Fruit fly (Drosophila melanogaster): Measurements from ENCODE around the gene Rbcn-3A.
A peak's percentile ranks its signal among the peaks of the same experiment; 100 is the strongest.

Rbcn-3A gene

dm6 chrX:6265456-6265877 lies 10.2 kb upstream of the Rbcn-3A start (continued):
- TF ChIP-seq CG10147 (GFP tag; optimal IDR thresholded peaks at IDR 0.05) (peak; percentile 92), toy (GFP tag; IDR thresholded peaks at IDR 0.05) (peak; percentile 75; the same call in 1 of the 2 replicates), pnt (GFP tag; optimal IDR thresholded peaks at IDR 0.05) (peak; percentile 97), Nf-YA (GFP tag; IDR thresholded peaks at IDR 0.05) (peak; percentile 92), nerfin-1 (tag; optimal IDR thresholded peaks at IDR 0.05) (peak; percentile 92), CG7745 (tag; optimal IDR thresholded peaks at IDR 0.05) (no peak), Dbx (GFP tag; IDR thresholded peaks at IDR 0.05) (peak; percentile 87), en (GFP tag; optimal IDR thresholded peaks at IDR 0.05) (peak; percentile 96), Sox102F (GFP tag; optimal IDR thresholded peaks at IDR 0.05) (peak; percentile 99), sens-2 (GFP tag; IDR thresholded peaks at IDR 0.05) (peak; percentile 90), cwo (GFP tag; optimal IDR thresholded peaks at IDR 0.05) (peak; percentile 93), hth (optimal IDR thresholded peaks at IDR 0.05) (no peak), lola (GFP tag; optimal IDR thresholded peaks at IDR 0.05) (peak in 1 of 3 experiments; percentile 91), gt (GFP tag; IDR thresholded peaks at IDR 0.05) (peak; percentile 85), CG14441 (GFP tag; IDR thresholded peaks at IDR 0.05) (peak; percentile 95), CG17186 (GFP tag; optimal IDR thresholded peaks at IDR 0.05) (peak; percentile 87), HmgZ (tag; optimal IDR thresholded peaks at IDR 0.05) (peak; percentile 96), disco-r (GFP tag; optimal IDR thresholded peaks at IDR 0.05) (peak; percentile 93), CG11085 (GFP tag; IDR thresholded peaks at IDR 0.05) (peak; percentile 81), scrt (GFP tag; optimal IDR thresholded peaks at IDR 0.05) (peak; percentile 85), Six4 (GFP tag; optimal IDR thresholded peaks at IDR 0.05) (peak; percentile 94), CG3065 (GFP tag; optimal IDR thresholded peaks at IDR 0.05) (peak; percentile 91), sr (GFP tag; IDR thresholded peaks at IDR 0.05) (peak; percentile 81), zen2 (GFP tag; IDR thresholded peaks at IDR 0.05; ENCODE audit: partially characterized antibody) (no peak), danr (GFP tag; IDR thresholded peaks at IDR 0.05) (peak; percentile 93), dm (GFP tag; optimal IDR thresholded peaks at IDR 0.05) (peak; percentile 87), sug (tag; optimal IDR thresholded peaks at IDR 0.05) (peak; percentile 86), Dp (GFP tag; optimal IDR thresholded peaks at IDR 0.05) (peak; percentile 4), CG12942 (GFP tag; optimal IDR thresholded peaks at IDR 0.05) (peak; percentile 95), CG10321 (GFP tag; IDR thresholded peaks at IDR 0.05) (peak; percentile 67), gsb-n (tag; optimal IDR thresholded peaks at IDR 0.05) (peak; percentile 96), Lim3 (GFP tag; IDR thresholded peaks at IDR 0.05) (peak; percentile 87), CG14710 (tag; optimal IDR thresholded peaks at IDR 0.05) (peak; percentile 91), CG8281 (tag; optimal IDR thresholded peaks at IDR 0.05) (peak; percentile 82), fd64A (GFP tag; optimal IDR thresholded peaks at IDR 0.05) (peak; percentile 87), CG10462 (GFP tag; optimal IDR thresholded peaks at IDR 0.05) (peak; percentile 92), CG14860 (GFP tag; IDR thresholded peaks at IDR 0.05; ENCODE audit: partially characterized antibody) (peak; percentile 52; the same call in 2 of the 3 replicates), CG4424 (GFP tag; optimal IDR thresholded peaks at IDR 0.05) (peak; percentile 96), D (optimal IDR thresholded peaks at IDR 0.05) (no peak), D (GFP tag; optimal IDR thresholded peaks at IDR 0.05) (peak; percentile 96), CG12219 (GFP tag; optimal IDR thresholded peaks at IDR 0.05) (peak; percentile 95), Bdp1 (GFP tag; optimal IDR thresholded peaks at IDR 0.05) (peak; percentile 88), CG7271 (tag; optimal IDR thresholded peaks at IDR 0.05) (peak; percentile 57), Dref (GFP tag; IDR thresholded peaks at IDR 0.05) (0 out of 2 replicates have a peak, but pooled peaks have one; percentile 23), unc-4 (GFP tag; IDR thresholded peaks at IDR 0.05; ENCODE audit: partially characterized antibody) (no peak), Dip2 (GFP tag; IDR thresholded peaks at IDR 0.05) (peak; percentile 65), CG3838 (GFP tag; optimal IDR thresholded peaks at IDR 0.05) (peak; percentile 86), CG15011 (GFP tag; optimal IDR thresholded peaks at IDR 0.05) (peak; percentile 90), Rx (GFP tag; IDR thresholded peaks at IDR 0.05) (peak; percentile 91), jing (GFP tag; optimal IDR thresholded peaks at IDR 0.05) (peak; percentile 96), CG31441 (GFP tag; IDR thresholded peaks at IDR 0.05) (peak; percentile 96)
